Worm (Caenorhabditis elegans) whole organism, midembryonic: ENCODE measurements around the gene F52E1.14.

ENCODE experiments used
- T22C8.4 ChIP-seq: fragments of 200-800 bp; sonication (Bioruptor generic); IDR thresholded peaks from 2 replicates; pipeline ENCODE4 v1.3.6; 2022; ENCODE audit warnings: missing genetic modification characterization, missing compliant biosample characterization
- cog-1 ChIP-seq: sonication (generic microtip); optimal IDR thresholded peaks from 2 replicates; lab custom pipeline; 2016; ENCODE audit warnings: missing genetic modification characterization, missing compliant biosample characterization
- flt-1 ChIP-seq: fragments of 200-800 bp; sonication (Bioruptor generic); IDR thresholded peaks from 2 replicates; pipeline ENCODE4 v1.3.6; 2022; ENCODE audit warnings: missing genetic modification characterization, missing compliant biosample characterization
- klf-2 ChIP-seq: fragments of 200-800 bp; sonication (Bioruptor generic); conservative IDR thresholded peaks from 2 replicates; pipeline ENCODE4 v1.3.6; 2022; ENCODE audit warnings: missing genetic modification reagents, missing genetic modification characterization, missing compliant biosample characterization
- med-1 ChIP-seq: sonication (generic microtip); optimal IDR thresholded peaks from 2 replicates; lab custom pipeline; 2017; ENCODE audit warnings: missing genetic modification characterization, mild to moderate bottlenecking, missing compliant biosample characterization, antibody characterized with exemption, missing genetic modification reagents; ENCODE audit not compliant: insufficient read depth
- ref-1 ChIP-seq: fragments of 200-800 bp; sonication (Bioruptor generic); conservative IDR thresholded peaks from 2 replicates; pipeline ENCODE4 v1.3.6; 2022; ENCODE audit warnings: missing genetic modification reagents, missing genetic modification characterization, missing compliant biosample characterization
- tab-1 ChIP-seq: fragments of 200-800 bp; sonication (Bioruptor generic); IDR thresholded peaks from 2 replicates; pipeline ENCODE4 v1.3.6; 2022; ENCODE audit warnings: missing genetic modification characterization, missing compliant biosample characterization
- ztf-23 ChIP-seq: fragments of 200-800 bp; sonication (Bioruptor generic); IDR thresholded peaks from 2 replicates; pipeline ENCODE4 v1.3.6; 2022; ENCODE audit warnings: missing genetic modification reagents, missing genetic modification characterization, missing compliant biosample characterization
- ztf-29 ChIP-seq: fragments of 200-800 bp; sonication (Bioruptor generic); IDR thresholded peaks from 2 replicates; pipeline ENCODE4 v1.3.6; 2022; ENCODE audit warnings: missing genetic modification reagents, missing genetic modification characterization, missing compliant biosample characterization

The F52E1.14 gene

ce11 chrV:8426210-8426609, 42.5 kb downstream of the F52E1.14 start:
- TF ChIP-seq med-1 (GFP tag; lab: Kevin White, UChicago) (no peak), ztf-23 (GFP tag; lab: Robert Waterston, UW) (no peak), cog-1 (tag; lab: Kevin White, UChicago) (no peak), ztf-29 (GFP tag; lab: Robert Waterston, UW) (no peak), ref-1 (GFP tag; lab: Robert Waterston, UW) (no peak), flt-1 (GFP tag; lab: Robert Waterston, UW) (no peak), tab-1 (GFP tag; lab: Robert Waterston, UW) (no peak), klf-2 (GFP tag; lab: Robert Waterston, UW) (no peak), T22C8.4 (no peak)

- TF ChIP-seq T22C8.4: no peak
- no peak for TF ChIP-seq ztf-23 (GFP tag; lab: Robert Waterston, UW)
- no peak for TF ChIP-seq flt-1 (GFP tag; lab: Robert Waterston, UW)
- no peak for TF ChIP-seq med-1 (GFP tag; lab: Kevin White, UChicago)
- no peak for TF ChIP-seq klf-2 (GFP tag; lab: Robert Waterston, UW)
- no peak for TF ChIP-seq cog-1 (tag; lab: Kevin White, UChicago)
- TF ChIP-seq tab-1 (GFP tag; lab: Robert Waterston, UW): no peak
- TF ChIP-seq ref-1 (GFP tag; lab: Robert Waterston, UW): no peak
Measured at ce11 chrV:8426741-8427457, 43.2 kb downstream of the F52E1.14 start.

- TF ChIP-seq klf-2 (GFP tag; lab: Robert Waterston, UW) (no peak), tab-1 (GFP tag; lab: Robert Waterston, UW) (no peak), flt-1 (GFP tag; lab: Robert Waterston, UW) (no peak), med-1 (GFP tag; lab: Kevin White, UChicago) (no peak), T22C8.4 (no peak), cog-1 (tag; lab: Kevin White, UChicago) (no peak)
Measured at ce11 chrV:8428585-8429414, 45.1 kb downstream of the F52E1.14 start.

ce11 chrV:8431295-8431694, 47.6 kb downstream of the F52E1.14 start:
- TF ChIP-seq flt-1 (GFP tag; lab: Robert Waterston, UW) (peak; percentile 82), ref-1 (GFP tag; lab: Robert Waterston, UW) (peak; percentile 71), tab-1 (GFP tag; lab: Robert Waterston, UW) (peak; percentile 83; the same call in 1 of the 2 replicates), ztf-23 (GFP tag; lab: Robert Waterston, UW) (peak; percentile 70; the same call in 1 of the 2 replicates), T22C8.4 (peak; percentile 72), ztf-29 (GFP tag; lab: Robert Waterston, UW) (0 out of 2 replicates have a peak, but pooled peaks have one; percentile 35)

ce11 chrV:8434400-8434827, 50.7 kb downstream of the F52E1.14 start:
- TF ChIP-seq tab-1 (GFP tag; lab: Robert Waterston, UW) (no peak), klf-2 (GFP tag; lab: Robert Waterston, UW) (no peak), T22C8.4 (no peak), cog-1 (tag; lab: Kevin White, UChicago) (no peak), med-1 (GFP tag; lab: Kevin White, UChicago) (no peak), ztf-23 (GFP tag; lab: Robert Waterston, UW) (no peak), ztf-29 (GFP tag; lab: Robert Waterston, UW) (no peak), ref-1 (GFP tag; lab: Robert Waterston, UW) (no peak), flt-1 (GFP tag; lab: Robert Waterston, UW) (no peak)
